Worm (Caenorhabditis elegans): ENCODE data around the gene atp-2.
A peak's percentile ranks its signal among the peaks of the same experiment; 100 is the strongest.

- TF ChIP-seq lsy-2 (tag; optimal IDR thresholded peaks at IDR 0.05) = no peak
- TF ChIP-seq ztf-11 (tag; optimal IDR thresholded peaks at IDR 0.05) = no peak
- TF ChIP-seq zag-1 (tag; optimal IDR thresholded peaks at IDR 0.05) = no peak
- peak; percentile 20 for TF ChIP-seq ama-1 (optimal IDR thresholded peaks at IDR 0.05)
Observed at ce11 chrIII:5228839-5229238, 622 bp downstream of the atp-2 start.
